Fruit fly (Drosophila melanogaster) whole organism, prepupa: ENCODE data around the gene tipE.

Experiments used
- CG11762 ChIP-seq: fragments of 200-800 bp; sonication (Bioruptor generic); optimal IDR thresholded peaks from 3 replicates; lab custom pipeline; 2016; ENCODE audit warnings: missing biosample characterization, missing genetic modification characterization; ENCODE audit not compliant: insufficient read depth
- CG16779 ChIP-seq: fragments of 200-800 bp; sonication (Bioruptor generic); optimal IDR thresholded peaks from 3 replicates; lab custom pipeline; 2017; ENCODE audit warnings: missing biosample characterization, mild to moderate bottlenecking, missing genetic modification characterization
- CG31627 ChIP-seq: fragments of 200-800 bp; sonication (Bioruptor generic); optimal IDR thresholded peaks from 3 replicates; lab custom pipeline; 2016; ENCODE audit warnings: missing biosample characterization, missing genetic modification characterization
- CG34406 ChIP-seq: fragments of 200-800 bp; sonication (Bioruptor generic); optimal IDR thresholded peaks from 3 replicates; lab custom pipeline; 2016; ENCODE audit warnings: missing biosample characterization, missing genetic modification characterization
- CG6854 ChIP-seq: fragments of 200-800 bp; sonication (Bioruptor generic); optimal IDR thresholded peaks from 2 replicates; lab custom pipeline; 2017; ENCODE audit warnings: missing biosample characterization, mild to moderate bottlenecking, missing genetic modification characterization
- CG7368 ChIP-seq: fragments of 200-800 bp; sonication (Bioruptor generic); optimal IDR thresholded peaks from 3 replicates; lab custom pipeline; 2016; ENCODE audit warnings: missing biosample characterization, missing genetic modification characterization
- CG8632 ChIP-seq: fragments of 200-800 bp; sonication (Bioruptor generic); optimal IDR thresholded peaks from 3 replicates; lab custom pipeline; 2016; ENCODE audit warnings: missing biosample characterization, missing genetic modification characterization
- Eip75B ChIP-seq: fragments of 200-800 bp; sonication (Bioruptor generic); optimal IDR thresholded peaks from 3 replicates; lab custom pipeline; 2016; ENCODE audit warnings: missing biosample characterization, missing genetic modification characterization
- dsx ChIP-seq: fragments of 200-800 bp; optimal IDR thresholded peaks from 3 replicates; lab custom pipeline; 2019; ENCODE audit warnings: missing biosample characterization, mild to moderate bottlenecking, missing genetic modification characterization, moderate library complexity; ENCODE audit not compliant: poor library complexity, severe bottlenecking
- ss ChIP-seq, 2 experiments: fragments of 200-800 bp; sonication (Bioruptor generic); optimal IDR thresholded peaks; 2 replicates in 1 of 2; 3 replicates in 1 of 2; lab custom pipeline; 2017 to 2018; ENCODE audit warnings: mild to moderate bottlenecking in 2 of 2, missing biosample characterization in 2 of 2, missing genetic modification characterization in 2 of 2, moderate library complexity in 1 of 2

- TF ChIP-seq CG11762 (GFP tag; lab: Kevin White, UChicago) (no peak), CG16779 (tag; lab: Kevin White, UChicago) (no peak), CG31627 (no peak), CG6854 (GFP tag; lab: Kevin White, UChicago) (no peak), dsx (no peak), ss (GFP tag; optimal IDR thresholded peaks at IDR 0.05; lab: Kevin White, UChicago) (no peak), CG8632 (GFP tag; lab: Kevin White, UChicago) (no peak), CG7368 (GFP tag; lab: Kevin White, UChicago) (no peak), Eip75B (no peak), CG34406 (no peak)
Observed at dm6 chr3L:4232724-4233367, 44.5 kb downstream of the tipE start.
